Fruit fly (Drosophila melanogaster) whole organism, embryonic: ENCODE results near the gene InR.

ENCODE experiments used
- Abd-B ChIP-seq: fragments of 200-800 bp; sonication (Bioruptor generic); optimal IDR thresholded peaks from 2 replicates; lab custom pipeline; 2018; ENCODE audit warnings: missing biosample characterization, mild to moderate bottlenecking, missing genetic modification characterization, moderate library complexity
- Antp ChIP-seq: fragments of 200-800 bp; sonication (Bioruptor generic); optimal IDR thresholded peaks from 3 replicates; lab custom pipeline; 2016; ENCODE audit warnings: missing biosample characterization, missing genetic modification characterization
- BtbVII ChIP-seq: fragments of 200-800 bp; sonication (Bioruptor generic); optimal IDR thresholded peaks from 3 replicates; lab custom pipeline; 2017; ENCODE audit warnings: missing biosample characterization, mild to moderate bottlenecking, missing genetic modification characterization
- CG10274 ChIP-seq: fragments of 200-800 bp; sonication (Bioruptor generic); optimal IDR thresholded peaks from 3 replicates; lab custom pipeline; 2017; ENCODE audit warnings: missing biosample characterization, mild to moderate bottlenecking, missing genetic modification characterization
- CG10321 ChIP-seq: fragments of 200-800 bp; sonication (Bioruptor generic); IDR thresholded peaks from 2 replicates; pipeline ENCODE4 v1.3.6; 2022; ENCODE audit warnings: missing biosample characterization, missing genetic modification characterization
- CG10565 ChIP-seq: fragments of 200-800 bp; sonication (Bioruptor generic); optimal IDR thresholded peaks from 3 replicates; lab custom pipeline; 2016; ENCODE audit warnings: missing biosample characterization, mild to moderate bottlenecking, missing genetic modification characterization
- CG12299 ChIP-seq: fragments of 200-800 bp; sonication (Bioruptor generic); optimal IDR thresholded peaks from 2 replicates; lab custom pipeline; 2018; ENCODE audit warnings: missing biosample characterization, mild to moderate bottlenecking, missing genetic modification characterization
- CG13624 ChIP-seq: fragments of 200-800 bp; sonication (Bioruptor generic); optimal IDR thresholded peaks from 2 replicates; lab custom pipeline; 2016; ENCODE audit warnings: missing biosample characterization, missing genetic modification characterization
- CG15514 ChIP-seq: fragments of 200-800 bp; sonication (Bioruptor generic); optimal IDR thresholded peaks from 3 replicates; lab custom pipeline; 2017; ENCODE audit warnings: missing biosample characterization, missing genetic modification characterization, mild to moderate bottlenecking, moderate library complexity, missing genetic modification reagents
- CG1647 ChIP-seq: fragments of 200-800 bp; sonication (Bioruptor generic); optimal IDR thresholded peaks from 3 replicates; lab custom pipeline; 2016; ENCODE audit warnings: missing biosample characterization, missing genetic modification characterization
- CG17568 ChIP-seq: fragments of 200-800 bp; sonication (Bioruptor generic); optimal IDR thresholded peaks from 2 replicates; lab custom pipeline; 2018; ENCODE audit warnings: missing biosample characterization, mild to moderate bottlenecking, missing genetic modification characterization, moderate library complexity
- CG18262 ChIP-seq: fragments of 200-800 bp; optimal IDR thresholded peaks from 3 replicates; lab custom pipeline; 2019; ENCODE audit warnings: missing biosample characterization, mild to moderate bottlenecking, missing genetic modification characterization, moderate library complexity
- CG2202 ChIP-seq: fragments of 200-800 bp; sonication (Bioruptor generic); optimal IDR thresholded peaks from 2 replicates; lab custom pipeline; 2018; ENCODE audit warnings: missing biosample characterization, mild to moderate bottlenecking, missing genetic modification characterization
- CG2889 ChIP-seq: fragments of 200-800 bp; sonication (Bioruptor generic); IDR thresholded peaks from 3 replicates; pipeline ENCODE4 v1.3.6; 2022; ENCODE audit warnings: missing biosample characterization, missing genetic modification characterization
- CG42726 ChIP-seq: fragments of 200-800 bp; sonication (Bioruptor generic); IDR thresholded peaks from 2 replicates; pipeline ENCODE4 v1.3.6; 2022; ENCODE audit warnings: missing biosample characterization, missing genetic modification characterization; ENCODE audit not compliant: partially characterized antibody
- CG5180 ChIP-seq: fragments of 200-800 bp; sonication (Bioruptor generic); optimal IDR thresholded peaks from 3 replicates; lab custom pipeline; 2017; ENCODE audit warnings: missing biosample characterization, missing genetic modification characterization, mild to moderate bottlenecking, moderate library complexity, missing genetic modification reagents
- CG5953 ChIP-seq: fragments of 200-800 bp; sonication (Bioruptor generic); IDR thresholded peaks from 2 replicates; pipeline ENCODE4 v1.3.6; 2022; ENCODE audit warnings: missing biosample characterization, missing genetic modification characterization
- CG6175 ChIP-seq: fragments of 200-800 bp; sonication (Bioruptor generic); IDR thresholded peaks from 3 replicates; pipeline ENCODE4 v1.3.6; 2022; ENCODE audit warnings: missing biosample characterization, missing genetic modification characterization
- CG6254 ChIP-seq: fragments of 200-800 bp; sonication (Bioruptor generic); optimal IDR thresholded peaks from 3 replicates; lab custom pipeline; 2017; ENCODE audit warnings: mild to moderate bottlenecking, missing biosample characterization, missing genetic modification reagents, missing genetic modification characterization
- CG8765 ChIP-seq: fragments of 200-800 bp; sonication (Bioruptor generic); IDR thresholded peaks from 2 replicates; pipeline ENCODE4 v1.3.6; 2022; ENCODE audit warnings: missing biosample characterization, missing genetic modification characterization
- CoRest ChIP-seq: fragments of 200-800 bp; sonication (Bioruptor generic); optimal IDR thresholded peaks from 3 replicates; lab custom pipeline; 2018; ENCODE audit warnings: missing biosample characterization, mild to moderate bottlenecking, missing genetic modification characterization, moderate library complexity
- D ChIP-seq, 2 experiments: fragments of 200-800 bp in 1 of 2; fragments of >200 bp in 1 of 2; sonication (Bioruptor generic) in 1 of 2; optimal IDR thresholded peaks; 2 replicates in 1 of 2; 3 replicates in 1 of 2; lab custom pipeline; 2017; ENCODE audit warnings: mild to moderate bottlenecking in 1 of 2, missing biosample characterization in 1 of 2, missing genetic modification characterization in 1 of 2, missing genetic modification reagents in 1 of 2
- Doc3 ChIP-seq: fragments of 200-800 bp; sonication (Bioruptor generic); IDR thresholded peaks from 3 replicates; pipeline ENCODE4 v1.3.6; 2022; ENCODE audit warnings: missing biosample characterization, missing genetic modification characterization; ENCODE audit not compliant: partially characterized antibody
- Drgx ChIP-seq: fragments of 200-800 bp; sonication (Bioruptor generic); IDR thresholded peaks from 2 replicates; pipeline ENCODE4 v1.3.6; 2022; ENCODE audit warnings: missing biosample characterization, missing genetic modification characterization
- ERR ChIP-seq: fragments of 200-800 bp; sonication (Bioruptor generic); optimal IDR thresholded peaks from 2 replicates; lab custom pipeline; 2016; ENCODE audit warnings: missing biosample characterization, missing genetic modification characterization
- Ets65A ChIP-seq: fragments of 200-800 bp; sonication (Bioruptor generic); peaks from one replicate; lab custom pipeline; 2016; ENCODE audit warnings: missing biosample characterization, missing genetic modification characterization
- Gsc ChIP-seq: fragments of 200-800 bp; sonication (Bioruptor generic); IDR thresholded peaks from 2 replicates; pipeline ENCODE4 v1.3.6; 2022; ENCODE audit warnings: missing biosample characterization, missing genetic modification characterization
- HHEX ChIP-seq: fragments of 200-800 bp; sonication (Bioruptor generic); optimal IDR thresholded peaks from 3 replicates; lab custom pipeline; 2017; ENCODE audit warnings: missing biosample characterization, mild to moderate bottlenecking, missing genetic modification characterization, missing genetic modification reagents
- HLH3B ChIP-seq: fragments of 200-800 bp; sonication (Bioruptor generic); IDR thresholded peaks from 2 replicates; pipeline ENCODE4 v1.3.6; 2022; ENCODE audit warnings: missing biosample characterization, missing genetic modification characterization
- HmgZ ChIP-seq: fragments of 200-800 bp; sonication (Bioruptor generic); optimal IDR thresholded peaks from 2 replicates; lab custom pipeline; 2018; ENCODE audit warnings: missing biosample characterization, mild to moderate bottlenecking, missing genetic modification characterization
- Myb ChIP-seq: fragments of 200-800 bp; sonication (Bioruptor generic); optimal IDR thresholded peaks from 2 replicates; lab custom pipeline; 2016; ENCODE audit warnings: missing biosample characterization, missing genetic modification characterization
- Nf-YA ChIP-seq: fragments of 200-800 bp; sonication (Bioruptor generic); IDR thresholded peaks from 2 replicates; pipeline ENCODE4 v1.3.6; 2022; ENCODE audit warnings: missing biosample characterization, missing genetic modification characterization
- Nf-YC ChIP-seq: fragments of 200-800 bp; optimal IDR thresholded peaks from 3 replicates; lab custom pipeline; 2019; ENCODE audit warnings: missing biosample characterization, mild to moderate bottlenecking, missing genetic modification characterization, moderate library complexity
- PHDP ChIP-seq: fragments of 200-800 bp; sonication (Bioruptor generic); optimal IDR thresholded peaks from 3 replicates; lab custom pipeline; 2018; ENCODE audit warnings: missing biosample characterization, mild to moderate bottlenecking, missing genetic modification characterization, moderate library complexity
- Six4 ChIP-seq: fragments of 200-800 bp; sonication (Bioruptor generic); optimal IDR thresholded peaks from 2 replicates; lab custom pipeline; 2016; ENCODE audit warnings: missing biosample characterization, missing genetic modification characterization
- Ssrp ChIP-seq: fragments of 200-800 bp; sonication (Bioruptor generic); optimal IDR thresholded peaks from 2 replicates; lab custom pipeline; 2018; ENCODE audit warnings: missing biosample characterization, mild to moderate bottlenecking, missing genetic modification characterization, moderate library complexity
- Vsx1 ChIP-seq: fragments of 200-800 bp; sonication (Bioruptor generic); optimal IDR thresholded peaks from 2 replicates; lab custom pipeline; 2017; ENCODE audit warnings: missing biosample characterization, mild to moderate bottlenecking, missing genetic modification characterization, missing genetic modification reagents
- Xbp1 ChIP-seq: fragments of 200-800 bp; sonication (Bioruptor generic); optimal IDR thresholded peaks from 3 replicates; lab custom pipeline; 2016; ENCODE audit warnings: missing biosample characterization, mild to moderate bottlenecking, missing genetic modification characterization
- ap ChIP-seq: fragments of 200-800 bp; sonication (Bioruptor generic); IDR thresholded peaks from 2 replicates; pipeline ENCODE4 v1.3.6; 2022; ENCODE audit warnings: missing biosample characterization, missing genetic modification characterization
- bab2 ChIP-seq: fragments of 200-800 bp; sonication (Bioruptor generic); optimal IDR thresholded peaks from 2 replicates; lab custom pipeline; 2016; ENCODE audit warnings: missing biosample characterization, missing genetic modification characterization
- bowl ChIP-seq: fragments of 200-800 bp; sonication (Bioruptor generic); IDR thresholded peaks from 2 replicates; pipeline ENCODE4 v1.3.6; 2022; ENCODE audit warnings: missing biosample characterization, missing genetic modification characterization
- kah ChIP-seq: fragments of 200-800 bp; sonication (Bioruptor generic); optimal IDR thresholded peaks from 2 replicates; lab custom pipeline; 2018; ENCODE audit warnings: missing biosample characterization, mild to moderate bottlenecking, missing genetic modification characterization
- otp ChIP-seq: fragments of 200-800 bp; sonication (Bioruptor generic); IDR thresholded peaks from 3 replicates; pipeline ENCODE4, ENCODE4 v1.3.6; 2022; ENCODE audit warnings: missing biosample characterization, missing genetic modification characterization
- prd ChIP-seq, 3 experiments: fragments of >200 bp in 2 of 3; fragments of 200-800 bp in 1 of 3; sonication (Bioruptor generic) in 1 of 3; optimal IDR thresholded peaks in 2 of 3; IDR thresholded peaks in 1 of 3; 2 replicates in 2 of 3; 3 replicates in 1 of 3; pipeline versions ENCODE4 v1.3.6 to Lab custom; 2017 to 2022; ENCODE audit warnings: missing biosample characterization in 1 of 3, missing genetic modification characterization in 1 of 3
- run ChIP-seq: fragments of 200-800 bp; sonication (Bioruptor generic); optimal IDR thresholded peaks from 3 replicates; lab custom pipeline; 2018; ENCODE audit warnings: missing biosample characterization, mild to moderate bottlenecking, missing genetic modification characterization
- sens-2 ChIP-seq: fragments of 200-800 bp; sonication (Bioruptor generic); IDR thresholded peaks from 2 replicates; pipeline ENCODE4 v1.3.6; 2022; ENCODE audit warnings: missing biosample characterization, missing genetic modification characterization
- slbo ChIP-seq: fragments of 200-800 bp; sonication (Bioruptor generic); IDR thresholded peaks from 2 replicates; pipeline ENCODE4 v1.3.6; 2022; ENCODE audit warnings: missing biosample characterization, missing genetic modification characterization
- slou ChIP-seq: fragments of 200-800 bp; sonication (Bioruptor generic); optimal IDR thresholded peaks from 3 replicates; lab custom pipeline; 2016; ENCODE audit warnings: missing biosample characterization, missing genetic modification characterization
- trem ChIP-seq: fragments of 200-800 bp; optimal IDR thresholded peaks from 3 replicates; lab custom pipeline; 2019; ENCODE audit warnings: missing biosample characterization, mild to moderate bottlenecking, missing genetic modification characterization, moderate library complexity
- tup ChIP-seq: fragments of 200-800 bp; sonication (Bioruptor generic); optimal IDR thresholded peaks from 2 replicates; lab custom pipeline; 2016; ENCODE audit warnings: missing biosample characterization, mild to moderate bottlenecking, missing genetic modification characterization, moderate library complexity
- z ChIP-seq: fragments of 200-800 bp; sonication (Bioruptor generic); IDR thresholded peaks from 3 replicates; pipeline ENCODE4 v1.3.6; 2022; ENCODE audit warnings: missing biosample characterization, missing genetic modification characterization

Gene InR

DNA sequence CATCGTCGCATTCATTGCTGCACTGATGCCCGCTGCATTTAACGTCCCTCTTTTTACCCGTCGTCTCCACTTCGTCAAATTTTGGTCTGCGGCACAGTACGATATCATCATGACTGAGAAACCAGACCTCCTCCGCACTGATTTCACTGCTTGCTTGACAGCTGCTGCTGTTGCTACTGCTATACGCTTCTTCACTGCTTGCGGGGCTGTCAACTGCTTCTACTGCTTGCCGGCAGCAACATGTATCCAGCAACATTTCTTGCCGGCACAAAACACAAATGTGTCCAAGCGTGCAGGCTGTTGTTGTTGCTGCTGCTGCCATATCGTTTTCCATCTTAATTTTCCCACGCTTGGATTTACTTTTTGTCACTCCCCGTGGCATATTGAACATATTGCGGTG, 39.0 kb downstream of the InR start (continued):
- TF ChIP-seq ERR (GFP tag; lab: Kevin White, UChicago) (no peak), Drgx (no peak), HHEX (no peak), sens-2 (GFP tag; lab: Robert Waterston, UW) (no peak), Doc3 (no peak), CG6254 (no peak), kah (GFP tag; lab: Kevin White, UChicago) (no peak), Abd-B (GFP tag; lab: Kevin White, UChicago) (no peak), CG10565 (no peak), CG12299 (no peak), CG2889 (GFP tag; lab: Robert Waterston, UW) (no peak), CG10274 (GFP tag; lab: Kevin White, UChicago) (no peak), trem (tag; lab: Kevin White, UChicago) (no peak), ap (GFP tag; lab: Robert Waterston, UW) (no peak), Gsc (GFP tag; lab: Robert Waterston, UW) (no peak), PHDP (tag; lab: Kevin White, UChicago) (no peak), CG15514 (no peak), CG5953 (GFP tag; lab: Robert Waterston, UW) (0 out of 2 replicates have a peak, but pooled peaks have one; percentile 10), run (tag; lab: Kevin White, UChicago) (no peak), bowl (GFP tag; lab: Robert Waterston, UW) (peak; percentile 57; the same call in 1 of the 2 replicates), Antp (GFP tag; lab: Kevin White, UChicago) (peak; percentile 4), CG13624 (peak; percentile 48), otp (GFP tag; lab: Robert Waterston, UW) (no peak), BtbVII (GFP tag; lab: Kevin White, UChicago) (no peak), slou (GFP tag; lab: Kevin White, UChicago) (no peak), Vsx1 (GFP tag; lab: Kevin White, UChicago) (no peak), HLH3B (GFP tag; lab: Robert Waterston, UW) (no peak), HmgZ (tag; lab: Kevin White, UChicago) (peak; percentile 82), CG6175 (GFP tag; lab: Robert Waterston, UW) (no peak), CG8765 (GFP tag; lab: Robert Waterston, UW) (no peak), CG17568 (GFP tag; lab: Kevin White, UChicago) (no peak), slbo (GFP tag; lab: Robert Waterston, UW) (peak; percentile 18; the same call in 1 of the 2 replicates), D (optimal IDR thresholded peaks at IDR 0.05; lab: Kevin White, UChicago) (no peak), D (GFP tag; optimal IDR thresholded peaks at IDR 0.05; lab: Kevin White, UChicago) (no peak), CG42726 (peak; percentile 86), Myb (GFP tag; lab: Kevin White, UChicago) (peak; percentile 10), tup (GFP tag; lab: Kevin White, UChicago) (no peak), CG18262 (tag; lab: Kevin White, UChicago) (no peak), Six4 (GFP tag; lab: Kevin White, UChicago) (no peak), prd (optimal IDR thresholded peaks at IDR 0.05; lab: Kevin White, UChicago) (no peak), prd (GFP tag; IDR thresholded peaks at IDR 0.05; lab: Robert Waterston, UW) (no peak), CG5180 (no peak), Ets65A (GFP tag; lab: Kevin White, UChicago) (no peak), CG2202 (tag; lab: Kevin White, UChicago) (no peak), CoRest (no peak), z (GFP tag; lab: Robert Waterston, UW) (no peak), Nf-YA (GFP tag; lab: Robert Waterston, UW) (no peak), Xbp1 (GFP tag; lab: Kevin White, UChicago) (no peak), CG1647 (no peak), CG10321 (GFP tag; lab: Robert Waterston, UW) (no peak), Ssrp (tag; lab: Kevin White, UChicago) (no peak), Nf-YC (tag; lab: Kevin White, UChicago) (no peak), bab2 (GFP tag; lab: Kevin White, UChicago) (no peak)
